Fruit fly (Drosophila melanogaster): Measurements from ENCODE around the gene GATAe.

dm6 chr3R:15993139-15993804, 15.6 kb upstream of the GATAe start:
- TF ChIP-seq Mrtf (GFP tag; IDR thresholded peaks at IDR 0.05) = no peak
- TF ChIP-seq kay (GFP tag; optimal IDR thresholded peaks at IDR 0.05) = no peak
- no peak for TF ChIP-seq CG16813 (GFP tag; IDR thresholded peaks at IDR 0.05; ENCODE audit: partially characterized antibody)

Data from whole organism, embryonic.